Worm (Caenorhabditis elegans) whole organism, L4 larva: Measurements from ENCODE around the gene C55A1.6.

ENCODE experiments used
- F26F4.8 ChIP-seq: fragments of 200-800 bp; sonication (Bioruptor generic); conservative IDR thresholded peaks from 2 replicates; pipeline ENCODE4 v1.3.6; 2022; ENCODE audit warnings: missing genetic modification characterization, missing compliant biosample characterization
- R02D3.7 ChIP-seq: fragments of 150-350 bp; sonication (generic microtip); optimal IDR thresholded peaks from 3 replicates; lab custom pipeline; 2014; ENCODE audit warnings: missing biosample characterization, missing genetic modification characterization
- ama-1 ChIP-seq: fragments of 150-350 bp; optimal IDR thresholded peaks from 2 replicates; lab custom pipeline; 2014; ENCODE audit warnings: inconsistent platforms, mixed read lengths
- arid-1 ChIP-seq: fragments of 200-800 bp; sonication (Bioruptor generic); conservative IDR thresholded peaks from 2 replicates; pipeline ENCODE4 v1.3.6; 2022; ENCODE audit warnings: missing genetic modification reagents, missing genetic modification characterization, missing compliant biosample characterization
- ceh-28 ChIP-seq: fragments of 150-350 bp; optimal IDR thresholded peaks from 2 replicates; lab custom pipeline; 2014; ENCODE audit warnings: missing biosample characterization, missing genetic modification reagents, missing genetic modification characterization
- fkh-10 ChIP-seq: fragments of 150-350 bp; optimal IDR thresholded peaks from 2 replicates; lab custom pipeline; 2014; ENCODE audit warnings: missing biosample characterization, missing genetic modification reagents, missing genetic modification characterization
- jun-1 ChIP-seq: fragments of 150-350 bp; optimal IDR thresholded peaks from 2 replicates; lab custom pipeline; 2014; ENCODE audit warnings: missing biosample characterization, missing genetic modification reagents, missing genetic modification characterization
- lin-39 ChIP-seq: fragments of 150-350 bp; optimal IDR thresholded peaks from 2 replicates; lab custom pipeline; 2014; ENCODE audit warnings: missing biosample characterization, missing genetic modification reagents, missing genetic modification characterization
- nhr-25 ChIP-seq: sonication (generic microtip); optimal IDR thresholded peaks from 2 replicates; lab custom pipeline; 2017; ENCODE audit warnings: missing genetic modification characterization, mild to moderate bottlenecking, missing compliant biosample characterization, antibody characterized with exemption, moderate library complexity, borderline replicate concordance; ENCODE audit not compliant: insufficient read depth
- nhr-76 ChIP-seq: fragments of 150-350 bp; optimal IDR thresholded peaks from 2 replicates; lab custom pipeline; 2014; ENCODE audit warnings: missing biosample characterization, missing genetic modification characterization
- pha-4 ChIP-seq, 2 experiments: fragments of 150-350 bp in 1 of 2; fragments of 200-800 bp in 1 of 2; sonication (Bioruptor generic) in 1 of 2; IDR thresholded peaks in 1 of 2; optimal IDR thresholded peaks in 1 of 2; 2 replicates each; pipeline versions ENCODE4 v1.3.6 to Lab custom; 2014 to 2022; ENCODE audit warnings: missing genetic modification characterization in 2 of 2, missing genetic modification reagents in 2 of 2, missing biosample characterization in 1 of 2, missing compliant biosample characterization in 1 of 2
- skn-1 ChIP-seq: fragments of 150-350 bp; optimal IDR thresholded peaks from 2 replicates; lab custom pipeline; 2014; ENCODE audit warnings: missing biosample characterization, missing genetic modification characterization

DNA sequence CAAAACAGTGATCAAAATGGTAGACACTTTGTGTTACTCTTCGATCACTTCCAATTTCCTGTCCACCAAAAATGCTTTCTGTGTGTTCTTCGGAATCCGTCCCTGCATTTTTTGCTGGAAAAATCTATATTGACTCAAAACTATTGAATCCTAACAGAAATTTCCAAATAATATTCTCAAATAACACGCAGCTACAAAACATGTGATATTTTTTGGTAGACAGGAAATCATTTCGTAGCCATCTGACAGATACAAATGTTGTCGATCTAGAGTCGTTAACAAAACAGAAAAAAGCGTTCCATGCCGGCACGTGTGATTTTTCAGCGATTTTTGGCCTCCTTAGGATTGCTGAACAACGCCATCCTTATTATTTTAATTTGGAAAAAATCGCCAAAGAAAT lies 34.9 kb upstream of the C55A1.6 start, which contains the start of gene str-263:
- no peak for TF ChIP-seq ceh-28
- TF ChIP-seq R02D3.7 (tag; lab: Kevin White, UChicago), result no peak
- TF ChIP-seq nhr-25 (tag; lab: Kevin White, UChicago), result no peak
- no peak for TF ChIP-seq arid-1 (GFP tag; lab: Robert Waterston, UW)
- no peak for TF ChIP-seq F26F4.8 (GFP tag; lab: Robert Waterston, UW)
- no peak for TF ChIP-seq ama-1 (lab: Kevin White, UChicago)
- no peak for TF ChIP-seq nhr-76 (tag; lab: Kevin White, UChicago)
- no peak for TF ChIP-seq jun-1 (tag; lab: Kevin White, UChicago)
- TF ChIP-seq fkh-10 (GFP tag; lab: Kevin White, UChicago), result no peak
- TF ChIP-seq skn-1 (tag; lab: Kevin White, UChicago), result no peak
- no peak for TF ChIP-seq pha-4 (GFP tag; IDR thresholded peaks at IDR 0.05; lab: Robert Waterston, UW)
- TF ChIP-seq pha-4 (tag; optimal IDR thresholded peaks at IDR 0.05; lab: Kevin White, UChicago), result no peak
- no peak for TF ChIP-seq lin-39 (tag; lab: Kevin White, UChicago)
